Fruit fly (Drosophila melanogaster) whole organism, pupa: ENCODE results near the gene CG4955.

Experiments
- CG12605 ChIP-seq: fragments of 200-800 bp; sonication (Bioruptor generic); IDR thresholded peaks from 2 replicates; pipeline ENCODE4 v1.3.6; 2022; ENCODE audit warnings: missing biosample characterization, missing genetic modification characterization
- CG17806 ChIP-seq: fragments of 200-800 bp; sonication (Bioruptor generic); optimal IDR thresholded peaks from 2 replicates; lab custom pipeline; 2018; ENCODE audit warnings: missing biosample characterization, mild to moderate bottlenecking, missing genetic modification characterization, moderate library complexity
- CG34367 ChIP-seq: fragments of 200-800 bp; sonication (Bioruptor generic); optimal IDR thresholded peaks from 2 replicates; lab custom pipeline; 2018; ENCODE audit warnings: missing biosample characterization, mild to moderate bottlenecking, missing genetic modification characterization

- peak; percentile 41 for TF ChIP-seq CG17806 (tag; lab: Kevin White, UChicago)
- peak; percentile 23; the same call in 1 of the 2 replicates for TF ChIP-seq CG12605 (GFP tag; lab: Robert Waterston, UW)
- no peak for TF ChIP-seq CG34367 (tag; lab: Kevin White, UChicago)
Measured at dm6 chrX:17129733-17130466, 48.7 kb downstream of the CG4955 start.
